Worm (Caenorhabditis elegans) whole organism, L4 larva: ENCODE results near the gene Y40B10A.11.

ENCODE experiments used
- attf-4 ChIP-seq: sonication (generic microtip); optimal IDR thresholded peaks from 3 replicates; lab custom pipeline; 2017; ENCODE audit warnings: missing biosample characterization, missing genetic modification characterization
- mep-1 ChIP-seq: fragments of 150-350 bp; sonication (generic microtip); optimal IDR thresholded peaks from 3 replicates; lab custom pipeline; 2014; ENCODE audit warnings: missing biosample characterization, missing genetic modification characterization

ce11 chrV:2081894-2082293 lies 30.5 kb upstream of the Y40B10A.11 start:
- TF ChIP-seq attf-4 (tag; lab: Kevin White, UChicago) (no peak), mep-1 (tag; lab: Kevin White, UChicago) (no peak)
